Worm (Caenorhabditis elegans): ENCODE data around the gene cal-1.

DNA sequence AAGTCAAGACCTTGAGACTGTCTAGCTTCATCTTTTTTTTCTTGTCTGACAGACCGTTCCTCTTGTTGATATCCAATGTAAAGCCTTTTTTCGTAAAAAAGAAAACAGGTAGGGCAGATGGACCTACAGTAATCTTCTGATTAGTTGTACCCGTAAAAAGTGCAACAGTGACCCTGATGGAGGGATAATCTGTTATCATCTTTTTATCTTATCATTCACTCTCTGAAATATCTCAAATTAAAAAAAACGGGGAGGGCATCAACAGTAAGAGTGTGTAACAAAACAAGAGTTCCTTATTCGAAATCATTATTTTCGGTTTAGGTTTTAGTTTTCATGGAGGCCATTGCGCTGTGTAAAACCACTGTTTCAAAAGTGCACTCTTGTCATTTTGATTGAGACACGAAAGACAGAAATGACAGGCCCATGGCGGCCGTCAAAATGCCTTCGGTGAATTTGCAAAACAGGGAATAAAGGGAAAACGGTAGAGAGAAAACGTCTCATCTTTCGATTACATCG is 16.6 kb upstream of the cal-1 start:
- TF ChIP-seq nhr-77 (tag; optimal IDR thresholded peaks at IDR 0.05) (no peak), lin-39 (tag; optimal IDR thresholded peaks at IDR 0.05) (no peak), zag-1 (tag; optimal IDR thresholded peaks at IDR 0.05) (no peak), fkh-2 (tag; optimal IDR thresholded peaks at IDR 0.05) (no peak), fkh-10 (GFP tag; optimal IDR thresholded peaks at IDR 0.05) (no peak), ceh-82 (tag; optimal IDR thresholded peaks at IDR 0.05) (no peak), unc-62 (GFP tag; optimal IDR thresholded peaks at IDR 0.05) (peak; percentile 88), nhr-25 (tag; optimal IDR thresholded peaks at IDR 0.05) (peak; percentile 81), nhr-237 (tag; optimal IDR thresholded peaks at IDR 0.05) (no peak)

Data from whole organism, L3 larva.